Worm (Caenorhabditis elegans): ENCODE measurements around the gene cnc-9.

ce11 chrV:7426594-7426993 is 26.6 kb upstream of the cnc-9 start, which contains the start of gene srw-68:
- no peak for TF ChIP-seq tbx-7 (tag; optimal IDR thresholded peaks at IDR 0.05)
- TF ChIP-seq pha-2 (tag; optimal IDR thresholded peaks at IDR 0.05), result no peak
- no peak for TF ChIP-seq fax-1 (tag; optimal IDR thresholded peaks at IDR 0.05)
- no peak for TF ChIP-seq ceh-6 (GFP tag; optimal IDR thresholded peaks at IDR 0.05)
- no peak for TF ChIP-seq mec-3 (tag; optimal IDR thresholded peaks at IDR 0.05; ENCODE audit: borderline replicate concordance)
- TF ChIP-seq unc-55 (GFP tag; optimal IDR thresholded peaks at IDR 0.05), result no peak
- no peak for TF ChIP-seq pat-9 (tag; optimal IDR thresholded peaks at IDR 0.05)
- TF ChIP-seq elt-4 (tag; optimal IDR thresholded peaks at IDR 0.05), result no peak
